Worm (Caenorhabditis elegans): ENCODE measurements around the gene C50F4.6.

C50F4.6 gene

DNA sequence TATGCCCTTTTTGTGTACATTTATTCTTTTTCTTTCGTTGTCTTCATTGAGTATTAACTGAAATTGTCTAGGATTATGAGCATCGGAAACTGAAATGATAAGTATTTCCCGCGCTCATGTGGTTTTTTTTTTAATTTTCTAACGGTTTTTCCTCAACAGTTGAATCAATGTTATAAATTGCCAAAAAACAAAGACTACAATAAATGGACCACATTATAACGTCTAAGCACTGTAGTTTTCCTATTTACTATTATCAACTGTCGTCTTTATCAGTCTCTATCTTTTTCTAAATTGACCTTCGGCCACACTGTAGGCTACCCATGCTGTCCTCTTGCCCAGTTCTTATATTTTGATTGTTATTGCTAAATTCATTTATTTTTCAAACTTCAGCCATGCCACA lies 38.1 kb upstream of the C50F4.6 start, which contains the start of gene acs-14:
Gene acs-14, plus strand, starts transcription at position 391 of the 400 bp plus-strand sequence.
- TF ChIP-seq elt-2 (tag; optimal IDR thresholded peaks at IDR 0.05) (peak; percentile 40), elt-4 (tag; optimal IDR thresholded peaks at IDR 0.05) (no peak), unc-86 (tag; optimal IDR thresholded peaks at IDR 0.05) (no peak)

DNA sequence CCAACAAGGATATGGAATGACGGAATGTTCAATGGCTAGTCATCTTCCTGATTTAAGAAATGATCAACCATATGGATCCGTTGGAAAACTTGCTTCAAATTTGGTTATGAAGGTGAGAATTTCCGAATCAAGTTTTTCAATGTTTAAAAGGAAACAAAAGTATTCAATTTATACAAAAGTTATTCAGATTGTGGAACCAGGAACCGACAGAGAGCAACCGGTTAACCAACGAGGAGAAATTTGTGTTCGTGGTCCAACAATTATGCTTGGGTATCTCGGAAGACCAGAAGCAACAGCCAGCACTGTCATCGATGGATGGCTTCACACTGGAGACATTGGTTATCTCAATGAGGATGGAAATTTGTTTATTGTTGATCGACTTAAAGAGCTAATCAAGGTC lies 36.3 kb upstream of the C50F4.6 start:
- TF ChIP-seq ceh-24 (tag; optimal IDR thresholded peaks at IDR 0.05) (no peak), tbx-2 (tag; optimal IDR thresholded peaks at IDR 0.05) (no peak), lin-11 (tag; optimal IDR thresholded peaks at IDR 0.05) (no peak), hlh-15 (tag; optimal IDR thresholded peaks at IDR 0.05) (no peak), pat-9 (tag; optimal IDR thresholded peaks at IDR 0.05) (no peak), dmd-4 (tag; optimal IDR thresholded peaks at IDR 0.05; ENCODE audit: borderline replicate concordance) (no peak), ref-2 (tag; optimal IDR thresholded peaks at IDR 0.05) (no peak), elt-2 (tag; optimal IDR thresholded peaks at IDR 0.05) (no peak), ceh-45 (GFP tag; IDR thresholded peaks at IDR 0.05) (no peak)

DNA sequence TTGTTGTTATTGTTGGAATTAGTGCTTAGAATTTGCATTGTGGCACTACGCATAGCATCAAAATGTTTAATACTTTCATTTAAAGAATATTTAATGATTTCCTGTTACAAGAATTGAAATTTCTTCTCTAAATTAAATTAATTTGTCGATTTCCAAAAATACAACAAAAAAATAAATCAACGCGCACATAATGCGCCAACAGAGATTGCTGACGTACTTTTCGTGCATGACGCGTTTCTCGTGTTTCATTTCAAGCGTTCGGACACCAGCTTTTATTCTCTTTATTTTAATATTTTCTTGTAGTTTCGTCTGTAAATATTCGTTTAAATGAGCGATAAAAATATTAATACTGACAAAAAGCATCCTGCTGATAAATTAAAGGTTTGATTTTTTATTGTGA lies 32.3 kb upstream of the C50F4.6 start, which contains the start of gene eif-2Bdelta:
Gene eif-2Bdelta, plus strand, starts transcription at position 235 of the 400 bp plus-strand sequence.
- TF ChIP-seq nhr-232 (tag; optimal IDR thresholded peaks at IDR 0.05) (no peak), C38D4.7 (GFP tag; optimal IDR thresholded peaks at IDR 0.05) (no peak), ahr-1 (tag; optimal IDR thresholded peaks at IDR 0.05) (no peak)

DNA sequence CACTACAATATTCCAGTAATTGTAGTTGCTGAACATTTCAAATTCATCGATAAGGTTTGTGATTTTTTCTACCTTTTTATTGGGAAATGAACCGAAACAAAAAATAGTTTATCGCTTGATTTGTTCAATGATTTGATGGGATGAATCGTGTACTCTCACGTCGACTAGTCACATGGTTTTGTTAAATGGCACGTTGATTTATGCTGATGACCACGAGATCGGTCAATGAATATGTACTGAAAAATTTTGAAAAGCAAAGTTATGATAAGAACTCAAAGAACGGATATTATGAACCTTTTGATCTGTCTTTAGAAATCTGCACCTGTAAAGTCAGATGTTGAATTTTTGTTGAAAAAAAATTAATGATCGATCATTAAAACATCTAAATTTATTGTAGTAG lies 29.6 kb upstream of the C50F4.6 start:
- TF ChIP-seq dve-1 (tag; optimal IDR thresholded peaks at IDR 0.05) (no peak), ztf-16 (tag; optimal IDR thresholded peaks at IDR 0.05) (no peak), eyg-1 (tag; optimal IDR thresholded peaks at IDR 0.05) (no peak), nfya-1 (tag; optimal IDR thresholded peaks at IDR 0.05) (no peak), T23F11.4 (GFP tag; optimal IDR thresholded peaks at IDR 0.05) (no peak), ets-4 (tag; optimal IDR thresholded peaks at IDR 0.05) (no peak), fax-1 (tag; optimal IDR thresholded peaks at IDR 0.05) (no peak), C38D4.7 (GFP tag; optimal IDR thresholded peaks at IDR 0.05) (no peak), unc-55 (GFP tag; optimal IDR thresholded peaks at IDR 0.05) (no peak), elt-4 (tag; optimal IDR thresholded peaks at IDR 0.05) (no peak), rnt-1 (tag; optimal IDR thresholded peaks at IDR 0.05) (no peak), unc-86 (tag; optimal IDR thresholded peaks at IDR 0.05) (no peak), dmd-4 (tag; optimal IDR thresholded peaks at IDR 0.05; ENCODE audit: borderline replicate concordance) (no peak), gmeb-2 (tag; optimal IDR thresholded peaks at IDR 0.05) (no peak), pat-9 (tag; optimal IDR thresholded peaks at IDR 0.05) (no peak), npax-4 (tag; optimal IDR thresholded peaks at IDR 0.05) (no peak), hlh-30 (tag; optimal IDR thresholded peaks at IDR 0.05; ENCODE audit: insufficient read depth) (no peak), ceh-30 (tag; optimal IDR thresholded peaks at IDR 0.05) (no peak)

DNA sequence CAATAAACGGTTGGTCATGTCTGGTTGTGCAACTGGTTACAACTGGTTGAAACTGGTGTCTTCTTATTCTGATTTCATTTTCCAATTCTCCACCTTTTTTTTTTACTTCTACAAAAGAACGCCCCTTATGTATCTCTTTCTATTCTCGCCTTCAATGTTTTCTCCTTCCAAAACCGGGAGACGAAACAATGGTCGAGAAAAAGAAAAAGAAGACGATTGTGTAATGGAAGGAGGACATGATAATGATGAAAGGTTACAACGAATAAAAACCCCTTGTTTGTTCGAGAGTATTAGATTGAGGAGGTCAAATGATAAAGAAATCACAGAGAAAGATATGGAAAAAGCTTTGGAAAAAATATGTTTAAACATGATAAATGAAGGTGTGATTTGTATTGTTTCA lies 27.1 kb upstream of the C50F4.6 start, which contains the start of gene C50F4.8:
Gene C50F4.8, minus strand, starts transcription at position 28 of the 400 bp plus-strand sequence.
- TF ChIP-seq ceh-31 (tag; optimal IDR thresholded peaks at IDR 0.05) (no peak), C38D4.7 (GFP tag; optimal IDR thresholded peaks at IDR 0.05) (no peak), hlh-6 (tag; optimal IDR thresholded peaks at IDR 0.05) (no peak), unc-42 (tag; optimal IDR thresholded peaks at IDR 0.05) (no peak)

DNA sequence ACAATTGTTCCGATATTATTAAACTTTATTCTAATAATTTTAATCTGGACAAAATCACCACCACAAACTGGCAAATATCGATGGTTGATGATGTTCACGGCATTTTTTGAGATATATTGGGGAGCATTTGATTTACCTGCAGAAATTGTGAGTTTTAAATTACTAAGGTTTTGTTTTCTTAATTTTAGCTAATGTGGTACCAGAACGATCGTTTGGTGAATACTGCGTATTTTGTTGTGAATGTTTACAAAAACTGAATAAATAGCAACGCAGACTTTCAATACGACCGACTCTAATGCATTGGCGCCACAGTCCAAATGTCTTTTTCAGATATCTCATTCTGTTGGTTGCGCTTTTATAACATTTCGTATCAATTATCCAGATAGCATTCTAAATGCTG lies 24.2 kb upstream of the C50F4.6 start:
- TF ChIP-seq ceh-34 (tag; optimal IDR thresholded peaks at IDR 0.05) (no peak), fkh-6 (tag; optimal IDR thresholded peaks at IDR 0.05) (no peak), ceh-6 (GFP tag; optimal IDR thresholded peaks at IDR 0.05) (no peak), syd-9 (tag; optimal IDR thresholded peaks at IDR 0.05) (no peak), hlh-15 (tag; optimal IDR thresholded peaks at IDR 0.05) (no peak), lin-11 (tag; optimal IDR thresholded peaks at IDR 0.05) (no peak), K02D7.2 (tag; optimal IDR thresholded peaks at IDR 0.05) (no peak), unc-42 (tag; optimal IDR thresholded peaks at IDR 0.05) (no peak), gmeb-2 (tag; optimal IDR thresholded peaks at IDR 0.05) (no peak), pha-2 (tag; optimal IDR thresholded peaks at IDR 0.05) (no peak), C08G9.2 (tag; optimal IDR thresholded peaks at IDR 0.05) (no peak), pha-4 (tag; optimal IDR thresholded peaks at IDR 0.05) (no peak), K09A11.1 (tag; optimal IDR thresholded peaks at IDR 0.05; ENCODE audit: insufficient read depth) (no peak), fkh-10 (GFP tag; optimal IDR thresholded peaks at IDR 0.05) (no peak), nhr-232 (tag; optimal IDR thresholded peaks at IDR 0.05) (no peak), ama-1 (optimal IDR thresholded peaks at IDR 0.05) (no peak), Y22D7AL.16 (tag; optimal IDR thresholded peaks at IDR 0.05) (no peak), lim-6 (tag; optimal IDR thresholded peaks at IDR 0.05) (no peak), pqm-1 (tag; optimal IDR thresholded peaks at IDR 0.05) (no peak), tbx-2 (tag; optimal IDR thresholded peaks at IDR 0.05) (no peak)

Data from whole organism, late embryonic.